Fruit fly (Drosophila melanogaster) whole organism, embryonic: ENCODE results near the gene CG1572.

Source experiments
- Abd-B ChIP-seq: fragments of 200-800 bp; sonication (Bioruptor generic); optimal IDR thresholded peaks from 2 replicates; lab custom pipeline; 2018; ENCODE audit warnings: missing biosample characterization, mild to moderate bottlenecking, missing genetic modification characterization, moderate library complexity
- Antp ChIP-seq: fragments of 200-800 bp; sonication (Bioruptor generic); optimal IDR thresholded peaks from 3 replicates; lab custom pipeline; 2016; ENCODE audit warnings: missing biosample characterization, missing genetic modification characterization
- B-H1 ChIP-seq: fragments of 200-800 bp; sonication (Bioruptor generic); IDR thresholded peaks from 3 replicates; pipeline ENCODE4 v1.3.6; 2022; ENCODE audit warnings: missing biosample characterization, missing genetic modification characterization
- CG10267 ChIP-seq: fragments of 200-800 bp; sonication (Bioruptor generic); optimal IDR thresholded peaks from 2 replicates; lab custom pipeline; 2018; ENCODE audit warnings: missing biosample characterization, mild to moderate bottlenecking, missing genetic modification characterization, moderate library complexity
- CG11696 ChIP-seq: fragments of 200-800 bp; sonication (Bioruptor generic); IDR thresholded peaks from 2 replicates; pipeline ENCODE4 v1.3.6; 2022; ENCODE audit warnings: missing biosample characterization, missing genetic modification characterization
- CG12942 ChIP-seq: fragments of 200-800 bp; sonication (Bioruptor generic); optimal IDR thresholded peaks from 3 replicates; lab custom pipeline; 2016; ENCODE audit warnings: missing biosample characterization, missing genetic modification characterization
- CG1529 ChIP-seq: fragments of 200-800 bp; sonication (Bioruptor generic); optimal IDR thresholded peaks from 3 replicates; lab custom pipeline; 2018; ENCODE audit warnings: missing biosample characterization, missing genetic modification characterization
- CG15696 ChIP-seq: fragments of 200-800 bp; sonication (Bioruptor generic); optimal IDR thresholded peaks from 2 replicates; lab custom pipeline; 2019; ENCODE audit warnings: missing biosample characterization, mild to moderate bottlenecking, missing genetic modification characterization, moderate library complexity
- CG1603 ChIP-seq: fragments of 200-800 bp; sonication (Bioruptor generic); optimal IDR thresholded peaks from 2 replicates; lab custom pipeline; 2019; ENCODE audit warnings: missing biosample characterization, mild to moderate bottlenecking, missing genetic modification characterization, moderate library complexity
- CG1647 ChIP-seq: fragments of 200-800 bp; sonication (Bioruptor generic); optimal IDR thresholded peaks from 3 replicates; lab custom pipeline; 2016; ENCODE audit warnings: missing biosample characterization, missing genetic modification characterization
- CG17802 ChIP-seq: fragments of 200-800 bp; sonication (Bioruptor generic); optimal IDR thresholded peaks from 2 replicates; lab custom pipeline; 2018; ENCODE audit warnings: missing biosample characterization, mild to moderate bottlenecking, missing genetic modification characterization, moderate library complexity
- CG2199 ChIP-seq: fragments of 200-800 bp; sonication (Bioruptor generic); IDR thresholded peaks from 3 replicates; pipeline ENCODE4 v1.3.6; 2022; ENCODE audit warnings: missing biosample characterization, missing genetic modification characterization
- CG2712 ChIP-seq: fragments of 200-800 bp; optimal IDR thresholded peaks from 3 replicates; lab custom pipeline; 2019; ENCODE audit warnings: missing biosample characterization, mild to moderate bottlenecking, missing genetic modification characterization, moderate library complexity
- CG30020 ChIP-seq: fragments of 200-800 bp; optimal IDR thresholded peaks from 2 replicates; lab custom pipeline; 2019; ENCODE audit warnings: missing biosample characterization, mild to moderate bottlenecking, missing genetic modification characterization, moderate library complexity
- CG7556 ChIP-seq: fragments of 200-800 bp; sonication (Bioruptor generic); optimal IDR thresholded peaks from 2 replicates; lab custom pipeline; 2017; ENCODE audit warnings: missing biosample characterization, mild to moderate bottlenecking, missing genetic modification characterization
- CG8281 ChIP-seq: fragments of 200-800 bp; sonication (Bioruptor generic); optimal IDR thresholded peaks from 2 replicates; lab custom pipeline; 2018; ENCODE audit warnings: missing biosample characterization, mild to moderate bottlenecking, missing genetic modification characterization, moderate library complexity
- CG8290 ChIP-seq, 3 experiments: fragments of 200-800 bp; sonication (Bioruptor generic); optimal IDR thresholded peaks; 2 replicates each; lab custom pipeline; 2016 to 2019; ENCODE audit warnings: missing biosample characterization in 3 of 3, missing genetic modification characterization in 3 of 3, mild to moderate bottlenecking in 2 of 3, moderate library complexity in 1 of 3
- CG8388 ChIP-seq: fragments of 200-800 bp; sonication (Bioruptor generic); optimal IDR thresholded peaks from 2 replicates; lab custom pipeline; 2019; ENCODE audit warnings: missing biosample characterization, mild to moderate bottlenecking, missing genetic modification characterization, moderate library complexity
- CG8944 ChIP-seq: fragments of 200-800 bp; sonication (Bioruptor generic); optimal IDR thresholded peaks from 3 replicates; lab custom pipeline; 2016; ENCODE audit warnings: missing biosample characterization, missing genetic modification characterization
- CG9437 ChIP-seq: fragments of 200-800 bp; sonication (Bioruptor generic); optimal IDR thresholded peaks from 2 replicates; lab custom pipeline; 2018; ENCODE audit warnings: missing biosample characterization, mild to moderate bottlenecking, missing genetic modification characterization
- CG9609 ChIP-seq: fragments of 200-800 bp; sonication (Bioruptor generic); optimal IDR thresholded peaks from 3 replicates; lab custom pipeline; 2016; ENCODE audit warnings: missing biosample characterization, missing genetic modification characterization
- CTCF ChIP-seq: fragments of 200-800 bp; sonication (Bioruptor generic); optimal IDR thresholded peaks from 2 replicates; lab custom pipeline; 2017; ENCODE audit warnings: missing biosample characterization, mild to moderate bottlenecking, missing genetic modification characterization, moderate library complexity
- Camta ChIP-seq: fragments of 200-800 bp; sonication (Bioruptor generic); optimal IDR thresholded peaks from 2 replicates; lab custom pipeline; 2016; ENCODE audit warnings: missing biosample characterization, missing genetic modification characterization
- D19A ChIP-seq: fragments of 200-800 bp; optimal IDR thresholded peaks from 3 replicates; lab custom pipeline; 2019; ENCODE audit warnings: missing biosample characterization, mild to moderate bottlenecking, missing genetic modification characterization, moderate library complexity
- Ets65A ChIP-seq: fragments of 200-800 bp; sonication (Bioruptor generic); peaks from one replicate; lab custom pipeline; 2016; ENCODE audit warnings: missing biosample characterization, missing genetic modification characterization
- Poxn ChIP-seq: fragments of 200-800 bp; sonication (Bioruptor generic); IDR thresholded peaks from 2 replicates; pipeline ENCODE4 v1.3.6; 2022; ENCODE audit warnings: missing biosample characterization, missing genetic modification characterization
- Ravus ChIP-seq: fragments of 200-800 bp; sonication (Bioruptor generic); IDR thresholded peaks from 2 replicates; pipeline ENCODE4 v1.3.6; 2022; ENCODE audit warnings: missing biosample characterization, missing genetic modification characterization
- Sox102F ChIP-seq: fragments of 200-800 bp; sonication (Bioruptor generic); optimal IDR thresholded peaks from 2 replicates; lab custom pipeline; 2018; ENCODE audit warnings: missing biosample characterization, mild to moderate bottlenecking, missing genetic modification characterization, moderate library complexity
- TFAM ChIP-seq: fragments of 200-800 bp; sonication (Bioruptor generic); optimal IDR thresholded peaks from 2 replicates; lab custom pipeline; 2017; ENCODE audit warnings: missing biosample characterization, missing genetic modification characterization, inconsistent platforms
- bcd ChIP-seq: fragments of 200-800 bp; sonication (Bioruptor generic); optimal IDR thresholded peaks from 2 replicates; lab custom pipeline; 2017; ENCODE audit warnings: missing biosample characterization, mild to moderate bottlenecking, missing genetic modification characterization
- bowl ChIP-seq: fragments of 200-800 bp; sonication (Bioruptor generic); IDR thresholded peaks from 2 replicates; pipeline ENCODE4 v1.3.6; 2022; ENCODE audit warnings: missing biosample characterization, missing genetic modification characterization
- caup ChIP-seq: fragments of 200-800 bp; sonication (Bioruptor generic); optimal IDR thresholded peaks from 3 replicates; lab custom pipeline; 2017; ENCODE audit warnings: missing biosample characterization, mild to moderate bottlenecking, missing genetic modification characterization, moderate library complexity; ENCODE audit not compliant: severe bottlenecking
- emc ChIP-seq: fragments of 200-800 bp; sonication (Bioruptor generic); optimal IDR thresholded peaks from 2 replicates; lab custom pipeline; 2016; ENCODE audit warnings: missing biosample characterization, missing genetic modification characterization
- en ChIP-seq: fragments of 200-800 bp; sonication (Bioruptor generic); optimal IDR thresholded peaks from 2 replicates; lab custom pipeline; 2016; ENCODE audit warnings: missing biosample characterization, missing genetic modification characterization
- eve ChIP-seq, 2 experiments: fragments of >200 bp; optimal IDR thresholded peaks; 2 replicates each; lab custom pipeline; 2017; ENCODE audit warnings: missing biosample characterization in 2 of 2, missing genetic modification characterization in 2 of 2
- kni ChIP-seq: fragments of 200-800 bp; sonication (Bioruptor generic); optimal IDR thresholded peaks from 3 replicates; lab custom pipeline; 2017; ENCODE audit warnings: mild to moderate bottlenecking, missing biosample characterization, missing genetic modification reagents, missing genetic modification characterization
- luna ChIP-seq: fragments of 200-800 bp; sonication (Bioruptor generic); optimal IDR thresholded peaks from 2 replicates; lab custom pipeline; 2016; ENCODE audit warnings: missing biosample characterization, missing genetic modification characterization
- oc ChIP-seq: fragments of 200-800 bp; sonication (Bioruptor generic); optimal IDR thresholded peaks from 2 replicates; lab custom pipeline; 2018; ENCODE audit warnings: missing biosample characterization, mild to moderate bottlenecking, missing genetic modification characterization, moderate library complexity
- scrt ChIP-seq: fragments of 200-800 bp; sonication (Bioruptor generic); optimal IDR thresholded peaks from 2 replicates; lab custom pipeline; 2018; ENCODE audit warnings: missing biosample characterization, mild to moderate bottlenecking, missing genetic modification characterization, moderate library complexity
- sd ChIP-seq: fragments of 200-800 bp; sonication (Bioruptor generic); optimal IDR thresholded peaks from 3 replicates; lab custom pipeline; 2018; ENCODE audit warnings: missing biosample characterization, mild to moderate bottlenecking, missing genetic modification characterization, moderate library complexity
- seq ChIP-seq: fragments of 200-800 bp; sonication (Bioruptor generic); IDR thresholded peaks from 2 replicates; pipeline ENCODE4 v1.3.6; 2022; ENCODE audit warnings: missing biosample characterization, missing genetic modification characterization
- shn ChIP-seq: fragments of 200-800 bp; sonication (Bioruptor generic); optimal IDR thresholded peaks from 3 replicates; lab custom pipeline; 2016; ENCODE audit warnings: missing biosample characterization, missing genetic modification characterization
- slp2 ChIP-seq: fragments of 200-800 bp; sonication (Bioruptor generic); optimal IDR thresholded peaks from 2 replicates; lab custom pipeline; 2016; ENCODE audit warnings: missing biosample characterization, missing genetic modification characterization
- tgo ChIP-seq: fragments of 200-800 bp; sonication (Bioruptor generic); IDR thresholded peaks from 3 replicates; pipeline ENCODE4 v1.3.6; 2022; ENCODE audit warnings: missing biosample characterization, missing genetic modification characterization
- tna ChIP-seq: fragments of 200-800 bp; sonication (Bioruptor generic); IDR thresholded peaks from 2 replicates; pipeline ENCODE4 v1.3.6; 2022; ENCODE audit warnings: missing biosample characterization, missing genetic modification characterization; ENCODE audit not compliant: partially characterized antibody
- unc-4 ChIP-seq: fragments of 200-800 bp; sonication (Bioruptor generic); IDR thresholded peaks from 2 replicates; pipeline ENCODE4 v1.3.6; 2022; ENCODE audit warnings: missing biosample characterization, missing genetic modification characterization; ENCODE audit not compliant: partially characterized antibody
- usp ChIP-seq: fragments of >200 bp; optimal IDR thresholded peaks from 2 replicates; lab custom pipeline; 2017; ENCODE audit warnings: missing biosample characterization, missing genetic modification characterization
- vfl ChIP-seq: fragments of 200-800 bp; sonication (Bioruptor generic); optimal IDR thresholded peaks from 2 replicates; lab custom pipeline; 2016; ENCODE audit warnings: missing biosample characterization, missing genetic modification characterization
- zf30C ChIP-seq: fragments of 200-800 bp; sonication (Bioruptor generic); optimal IDR thresholded peaks from 3 replicates; lab custom pipeline; 2018; ENCODE audit warnings: missing biosample characterization, mild to moderate bottlenecking, missing genetic modification characterization

Gene CG1572

DNA sequence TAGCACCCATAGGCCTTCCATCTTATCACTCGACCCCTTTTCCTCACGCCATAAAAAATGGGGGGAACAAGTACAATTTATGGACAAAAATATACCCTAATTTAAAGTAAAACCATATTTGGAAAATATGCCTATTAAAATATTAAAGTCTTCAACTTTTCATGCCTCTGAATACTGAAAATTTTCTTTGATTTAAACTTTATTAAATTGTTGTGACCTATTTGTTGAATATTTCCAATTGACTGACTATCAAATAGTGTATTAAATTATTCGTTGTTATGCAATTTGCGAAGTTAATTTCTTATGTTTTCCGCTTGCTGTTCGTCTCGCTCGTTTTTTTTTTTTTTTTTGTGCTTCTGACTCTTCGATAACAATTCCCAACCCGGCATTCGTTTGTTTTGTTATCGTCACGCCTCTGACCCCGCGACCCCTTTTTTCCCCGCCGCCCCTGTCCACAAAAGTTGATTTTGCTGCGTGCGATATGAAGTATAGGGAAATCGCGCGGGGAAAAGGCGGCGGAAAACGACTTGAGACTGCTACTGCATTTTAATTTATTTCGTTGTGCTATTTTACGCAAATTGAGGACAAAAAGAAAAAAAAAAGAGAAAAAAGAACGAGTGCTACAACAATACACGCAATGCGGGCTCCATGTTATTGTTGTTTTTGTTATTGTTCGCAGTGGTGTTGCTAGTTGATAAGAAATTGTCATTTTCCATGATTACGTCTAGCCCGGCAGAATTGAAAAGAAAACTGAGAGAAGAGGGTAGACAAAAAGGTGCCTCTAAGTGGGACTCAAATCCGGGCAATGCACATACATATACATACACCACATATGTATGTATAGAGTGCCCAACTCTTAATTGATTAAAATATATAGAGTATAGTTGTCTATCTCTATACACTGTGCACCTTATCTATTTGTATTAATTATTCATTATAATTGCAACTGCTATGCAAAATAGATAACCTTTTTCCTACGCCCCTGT is 36.6 kb downstream of the CG1572 start (continued):
- TF ChIP-seq CG10267 (tag; lab: Kevin White, UChicago), result peak; percentile 53
- TF ChIP-seq Camta (GFP tag; lab: Kevin White, UChicago), result peak; percentile 25
- TF ChIP-seq slp2 (GFP tag; lab: Kevin White, UChicago), result no peak
- TF ChIP-seq emc (GFP tag; lab: Kevin White, UChicago), result no peak
- TF ChIP-seq CG8290 (GFP tag; optimal IDR thresholded peaks at IDR 0.05; lab: Kevin White, UChicago), result no peak
- TF ChIP-seq CG8290 (tag; optimal IDR thresholded peaks at IDR 0.05; lab: Kevin White, UChicago), result peak in 1 of 2 experiments; percentile 3
- peak; percentile 12 for TF ChIP-seq caup (GFP tag; lab: Kevin White, UChicago)
- TF ChIP-seq eve (GFP tag; optimal IDR thresholded peaks at IDR 0.05; lab: Kevin White, UChicago), result peak in 1 of 2 experiments; percentile 65
- peak; percentile 74 for TF ChIP-seq CG2712
- peak; percentile 49 for TF ChIP-seq B-H1 (GFP tag; lab: Robert Waterston, UW)
- no peak for TF ChIP-seq CG9609 (GFP tag; lab: Kevin White, UChicago)
- no peak for TF ChIP-seq CG30020 (tag; lab: Kevin White, UChicago)
- peak; percentile 61; the same call in 1 of the 2 replicates for TF ChIP-seq CG11696 (GFP tag; lab: Robert Waterston, UW)
- TF ChIP-seq unc-4 (GFP tag; lab: Robert Waterston, UW), result no peak
- peak; percentile 38 for TF ChIP-seq scrt (GFP tag; lab: Kevin White, UChicago)
- TF ChIP-seq CG8281 (tag; lab: Kevin White, UChicago), result peak; percentile 2
- TF ChIP-seq Antp, result peak; percentile 8
- no peak for TF ChIP-seq zf30C (GFP tag; lab: Kevin White, UChicago)
- TF ChIP-seq Poxn (GFP tag; lab: Robert Waterston, UW), result no peak
- no peak for TF ChIP-seq bowl (GFP tag; lab: Robert Waterston, UW)
- peak; percentile 72 for TF ChIP-seq oc
- TF ChIP-seq CG12942 (GFP tag; lab: Kevin White, UChicago), result no peak
- peak; percentile 99 for TF ChIP-seq D19A (tag; lab: Kevin White, UChicago)
- no peak for TF ChIP-seq CG15696
- TF ChIP-seq bcd (GFP tag; lab: Kevin White, UChicago), result peak; percentile 33
- peak; percentile 61; the same call in 1 of the 3 replicates for TF ChIP-seq tgo (GFP tag; lab: Robert Waterston, UW)
- TF ChIP-seq Ravus, result no peak
- no peak for TF ChIP-seq usp
- TF ChIP-seq tna (GFP tag; lab: Robert Waterston, UW), result no peak
- no peak for TF ChIP-seq Ets65A (GFP tag; lab: Kevin White, UChicago)
- peak; percentile 14 for TF ChIP-seq kni (GFP tag; lab: Kevin White, UChicago)
- TF ChIP-seq Abd-B (GFP tag; lab: Kevin White, UChicago), result peak; percentile 50
- TF ChIP-seq CG7556 (GFP tag; lab: Kevin White, UChicago), result peak; percentile 67
- peak; percentile 41 for TF ChIP-seq CG9437 (GFP tag; lab: Kevin White, UChicago)
- TF ChIP-seq TFAM, result no peak
- no peak for TF ChIP-seq CG1647 (GFP tag; lab: Kevin White, UChicago)
- peak; percentile 59; the same call in 1 of the 2 replicates for TF ChIP-seq seq (GFP tag; lab: Robert Waterston, UW)
- TF ChIP-seq Sox102F (GFP tag; lab: Kevin White, UChicago), result peak; percentile 82
- TF ChIP-seq shn, result no peak
- peak; percentile 33 for TF ChIP-seq CG1529 (GFP tag; lab: Kevin White, UChicago)
- peak; percentile 52 for TF ChIP-seq CG1603 (tag; lab: Kevin White, UChicago)
- TF ChIP-seq sd (tag; lab: Kevin White, UChicago), result peak; percentile 18
- TF ChIP-seq CTCF, result no peak
- TF ChIP-seq en (GFP tag; lab: Kevin White, UChicago), result no peak
- TF ChIP-seq luna, result no peak
- peak; percentile 66 for TF ChIP-seq CG8388
- TF ChIP-seq vfl (GFP tag; lab: Kevin White, UChicago), result no peak
- TF ChIP-seq CG8944, result peak; percentile 20
- TF ChIP-seq CG17802, result no peak
- no peak for TF ChIP-seq CG2199 (GFP tag; lab: Robert Waterston, UW)
